Fruit fly (Drosophila melanogaster): Measurements from ENCODE around the gene CG14891.

CG14891 gene

dm6 chr3R:16614241-16614640, 42.9 kb downstream of the CG14891 start, which contains the start of gene CG10340 (continued):
- TF ChIP-seq ewg (GFP tag; optimal IDR thresholded peaks at IDR 0.05) (peak; percentile 91), Nf-YA (GFP tag; IDR thresholded peaks at IDR 0.05) (no peak), caup (GFP tag; optimal IDR thresholded peaks at IDR 0.05; ENCODE audit: severe bottlenecking) (no peak), Hmx (GFP tag; optimal IDR thresholded peaks at IDR 0.05) (no peak), Deaf1 (tag; optimal IDR thresholded peaks at IDR 0.05) (no peak), CG16813 (GFP tag; IDR thresholded peaks at IDR 0.05; ENCODE audit: partially characterized antibody) (peak; percentile 80), zfh2 (GFP tag; optimal IDR thresholded peaks at IDR 0.05) (no peak), CG32767 (GFP tag; IDR thresholded peaks at IDR 0.05) (no peak), sisA (GFP tag; IDR thresholded peaks at IDR 0.05) (no peak), gcm2 (GFP tag; optimal IDR thresholded peaks at IDR 0.05) (no peak), CG10366 (GFP tag; IDR thresholded peaks at IDR 0.05) (peak; percentile 12; the same call in 1 of the 2 replicates), pb (GFP tag; optimal IDR thresholded peaks at IDR 0.05) (no peak), NC2α (GFP tag; optimal IDR thresholded peaks at IDR 0.05) (no peak), Ets65A (GFP tag) (no peak), CG3838 (GFP tag; optimal IDR thresholded peaks at IDR 0.05) (no peak), Mrtf (GFP tag; IDR thresholded peaks at IDR 0.05) (no peak), Dip2 (GFP tag; IDR thresholded peaks at IDR 0.05) (no peak), dysf (GFP tag; IDR thresholded peaks at IDR 0.05) (no peak), Jarid2 (GFP tag; optimal IDR thresholded peaks at IDR 0.05) (no peak), row (GFP tag; IDR thresholded peaks at IDR 0.05) (peak; percentile 64), Hr39 (optimal IDR thresholded peaks at IDR 0.05) (no peak), Usf (GFP tag; optimal IDR thresholded peaks at IDR 0.05) (no peak), eve (GFP tag; optimal IDR thresholded peaks at IDR 0.05) (no peak), Dp (GFP tag; optimal IDR thresholded peaks at IDR 0.05) (peak; percentile 78), pho (GFP tag; optimal IDR thresholded peaks at IDR 0.05) (no peak), fd102C (GFP tag; optimal IDR thresholded peaks at IDR 0.05) (no peak), CG33557 (GFP tag; optimal IDR thresholded peaks at IDR 0.05) (no peak), PHDP (tag; optimal IDR thresholded peaks at IDR 0.05) (no peak), lbe (GFP tag; optimal IDR thresholded peaks at IDR 0.05) (no peak), C15 (GFP tag; IDR thresholded peaks at IDR 0.05) (no peak), dpn (GFP tag; optimal IDR thresholded peaks at IDR 0.05) (no peak), bbx (GFP tag; IDR thresholded peaks at IDR 0.05; ENCODE audit: partially characterized antibody) (peak; percentile 85), jigr1 (GFP tag; IDR thresholded peaks at IDR 0.05) (no peak), CG11093 (GFP tag; IDR thresholded peaks at IDR 0.05) (no peak), tup (GFP tag; optimal IDR thresholded peaks at IDR 0.05) (no peak), CG17385 (GFP tag; optimal IDR thresholded peaks at IDR 0.05) (no peak), oc (tag; optimal IDR thresholded peaks at IDR 0.05) (no peak), z (GFP tag; IDR thresholded peaks at IDR 0.05) (no peak), CG9437 (GFP tag; optimal IDR thresholded peaks at IDR 0.05) (no peak), Lhr (GFP tag; optimal IDR thresholded peaks at IDR 0.05) (no peak), CG18599 (GFP tag; optimal IDR thresholded peaks at IDR 0.05) (no peak), CG12659 (GFP tag; optimal IDR thresholded peaks at IDR 0.05) (peak; percentile 45), CG14050 (GFP tag; IDR thresholded peaks at IDR 0.05) (0 out of 3 replicates have a peak, but pooled peaks have one; percentile 21), wor (GFP tag; IDR thresholded peaks at IDR 0.05) (no peak), Aef1 (GFP tag; IDR thresholded peaks at IDR 0.05) (no peak), Elba2 (GFP tag; optimal IDR thresholded peaks at IDR 0.05) (peak; percentile 88), CG4404 (GFP tag; IDR thresholded peaks at IDR 0.05) (no peak), Hey (tag; optimal IDR thresholded peaks at IDR 0.05) (no peak), CG34376 (GFP tag; optimal IDR thresholded peaks at IDR 0.05) (no peak), zf30C (GFP tag; optimal IDR thresholded peaks at IDR 0.05) (no peak), maf-S (GFP tag; optimal IDR thresholded peaks at IDR 0.05) (no peak), CG14441 (GFP tag; IDR thresholded peaks at IDR 0.05) (no peak), pnt (GFP tag; optimal IDR thresholded peaks at IDR 0.05) (no peak)

Measured in whole organism, embryonic.